Worm (Caenorhabditis elegans): Measurements from ENCODE around the gene abhd-3.2.

ce11 chrX:945669-946068, 32.1 kb downstream of the abhd-3.2 start:
- TF ChIP-seq fkh-8 (tag; optimal IDR thresholded peaks at IDR 0.05) (no peak), ets-5 (GFP tag; IDR thresholded peaks at IDR 0.05) (no peak), vab-15 (tag; optimal IDR thresholded peaks at IDR 0.05) (no peak), pqm-1 (tag; optimal IDR thresholded peaks at IDR 0.05) (no peak), fkh-10 (GFP tag; optimal IDR thresholded peaks at IDR 0.05) (no peak), aly-2 (tag; optimal IDR thresholded peaks at IDR 0.05) (no peak), dpl-1 (GFP tag; optimal IDR thresholded peaks at IDR 0.05) (no peak), mep-1 (tag; optimal IDR thresholded peaks at IDR 0.05) (no peak)
